In genomic region chrX:5419045-5419901, dm6 we compare ENCODE assay signal across 1 fruit fly cellular context.
TF ChIP-seq lines count a peak whose summit lies in the region.

No protein-coding gene starts in this region.

TF ChIP-seq in whole organism, embryonic, 481 proteins besides CTCF, POLR2A, EP300 and RAD21 (continued from another document and continues in another):
- TF ChIP-seq NK7.1 (GFP tag; optimal IDR thresholded peaks at IDR 0.05; lab: Kevin White, UChicago) (peak; percentile 20), eyg (GFP tag; optimal IDR thresholded peaks at IDR 0.05; lab: Kevin White, UChicago) (peak; percentile 43), Hand (GFP tag; optimal IDR thresholded peaks at IDR 0.05; lab: Kevin White, UChicago) (peak; percentile 4), CG1832 (GFP tag; optimal IDR thresholded peaks at IDR 0.05; lab: Kevin White, UChicago) (no peak), chinmo (GFP tag; IDR thresholded peaks at IDR 0.05; lab: Robert Waterston, UW; ENCODE audit: partially characterized antibody) (peak; percentile 63; the same call in 2 of the 4 replicates), twi (tag; optimal IDR thresholded peaks at IDR 0.05; lab: Kevin White, UChicago) (no peak), sim (GFP tag; IDR thresholded peaks at IDR 0.05; lab: Robert Waterston, UW) (0 out of 2 replicates have a peak, but pooled peaks have one; percentile 39), CG3995 (GFP tag; optimal IDR thresholded peaks at IDR 0.05; lab: Kevin White, UChicago) (no peak), onecut (GFP tag; IDR thresholded peaks at IDR 0.05; lab: Robert Waterston, UW) (peak; percentile 71), Ptx1 (GFP tag; IDR thresholded peaks at IDR 0.05; lab: Robert Waterston, UW) (peak; percentile 87), CG15073 (GFP tag; optimal IDR thresholded peaks at IDR 0.05; lab: Kevin White, UChicago) (no peak), CG11695 (GFP tag; IDR thresholded peaks at IDR 0.05; lab: Robert Waterston, UW) (peak; percentile 82), CG7839 (tag; optimal IDR thresholded peaks at IDR 0.05; lab: Kevin White, UChicago) (peak; percentile 86), Hsf (GFP tag; optimal IDR thresholded peaks at IDR 0.05; lab: Kevin White, UChicago) (peak; percentile 64), CG12769 (tag; optimal IDR thresholded peaks at IDR 0.05; lab: Kevin White, UChicago) (peak; percentile 87), dati (GFP tag; IDR thresholded peaks at IDR 0.05; lab: Robert Waterston, UW) (peak; percentile 44; the same call in 1 of the 2 replicates), pan (optimal IDR thresholded peaks at IDR 0.05; lab: Kevin White, UChicago) (no peak), pan (GFP tag; optimal IDR thresholded peaks at IDR 0.05 in 1 of 2, IDR thresholded peaks at IDR 0.05 in 1 of 2) (peak in 1 of 2 experiments; percentile 88), vnd (GFP tag; IDR thresholded peaks at IDR 0.05; lab: Robert Waterston, UW; ENCODE audit: partially characterized antibody) (no peak), Med (GFP tag; lab: Kevin White, UChicago) (peak; percentile 88), CG3065 (GFP tag; optimal IDR thresholded peaks at IDR 0.05; lab: Kevin White, UChicago) (no peak), HLH4C (GFP tag; IDR thresholded peaks at IDR 0.05; lab: Robert Waterston, UW; ENCODE audit: partially characterized antibody) (no peak), disco-r (GFP tag; optimal IDR thresholded peaks at IDR 0.05; lab: Kevin White, UChicago) (peak; percentile 71), CG6272 (GFP tag; IDR thresholded peaks at IDR 0.05; lab: Robert Waterston, UW) (peak; percentile 65), Dbx (GFP tag; IDR thresholded peaks at IDR 0.05; lab: Robert Waterston, UW) (peak; percentile 61; the same call in 2 of the 3 replicates), CG15696 (tag; optimal IDR thresholded peaks at IDR 0.05; lab: Kevin White, UChicago) (peak; percentile 9), grn (GFP tag; optimal IDR thresholded peaks at IDR 0.05; lab: Kevin White, UChicago) (no peak), lmd (GFP tag; IDR thresholded peaks at IDR 0.05; lab: Robert Waterston, UW) (peak; percentile 85), CG6765 (GFP tag; optimal IDR thresholded peaks at IDR 0.05; lab: Kevin White, UChicago) (peak; percentile 72), HLHmδ (GFP tag; optimal IDR thresholded peaks at IDR 0.05; lab: Kevin White, UChicago) (no peak), Atf6 (GFP tag; IDR thresholded peaks at IDR 0.05; lab: Robert Waterston, UW) (peak; percentile 78), Rx (GFP tag; IDR thresholded peaks at IDR 0.05; lab: Robert Waterston, UW) (peak; percentile 76), CG8944 (GFP tag; optimal IDR thresholded peaks at IDR 0.05; lab: Kevin White, UChicago) (peak; percentile 48), CG7928 (GFP tag; optimal IDR thresholded peaks at IDR 0.05; lab: Kevin White, UChicago) (peak; percentile 28), wor (GFP tag; IDR thresholded peaks at IDR 0.05; lab: Robert Waterston, UW) (peak; percentile 58; the same call in 1 of the 2 replicates), B-H2 (GFP tag; optimal IDR thresholded peaks at IDR 0.05; lab: Kevin White, UChicago) (no peak), ERR (GFP tag; optimal IDR thresholded peaks at IDR 0.05; lab: Kevin White, UChicago) (peak; percentile 11), z (GFP tag; IDR thresholded peaks at IDR 0.05; lab: Robert Waterston, UW) (no peak), jing (GFP tag; optimal IDR thresholded peaks at IDR 0.05; lab: Kevin White, UChicago) (no peak), CG1233 (GFP tag; optimal IDR thresholded peaks at IDR 0.05; lab: Kevin White, UChicago) (peak; percentile 38), peb (GFP tag; IDR thresholded peaks at IDR 0.05; lab: Robert Waterston, UW) (peak; percentile 38; the same call in 1 of the 2 replicates), CG14965 (GFP tag; optimal IDR thresholded peaks at IDR 0.05; lab: Kevin White, UChicago; ENCODE audit: borderline replicate concordance) (peak; percentile 6), Sin3A (optimal IDR thresholded peaks at IDR 0.05; lab: Kevin White, UChicago) (no peak), hkb (optimal IDR thresholded peaks at IDR 0.05; lab: Kevin White, UChicago) (no peak), hkb (GFP tag; IDR thresholded peaks at IDR 0.05; lab: Robert Waterston, UW) (peak; percentile 88), GATAe (GFP tag; conservative IDR thresholded peaks at IDR 0.05; lab: Robert Waterston, UW) (no peak; the same call in 1 of the 2 replicates), NC2β (GFP tag; optimal IDR thresholded peaks at IDR 0.05; lab: Kevin White, UChicago) (peak; percentile 51), repo (GFP tag; optimal IDR thresholded peaks at IDR 0.05; lab: Kevin White, UChicago) (peak; percentile 50), CG4424 (GFP tag; optimal IDR thresholded peaks at IDR 0.05; lab: Kevin White, UChicago) (peak; percentile 64), bigmax (GFP tag; optimal IDR thresholded peaks at IDR 0.05; lab: Kevin White, UChicago) (no peak), dm (GFP tag; optimal IDR thresholded peaks at IDR 0.05; lab: Kevin White, UChicago) (no peak), CrebB (tag; optimal IDR thresholded peaks at IDR 0.05; lab: Kevin White, UChicago) (no peak), toy (GFP tag; IDR thresholded peaks at IDR 0.05; lab: Robert Waterston, UW) (no peak), hth (optimal IDR thresholded peaks at IDR 0.05; lab: Kevin White, UChicago) (no peak), amos (GFP tag; IDR thresholded peaks at IDR 0.05; lab: Robert Waterston, UW; ENCODE audit: partially characterized antibody) (no peak), tio (GFP tag; optimal IDR thresholded peaks at IDR 0.05; lab: Kevin White, UChicago) (peak; percentile 60), Scr (GFP tag; IDR thresholded peaks at IDR 0.05; lab: Robert Waterston, UW; ENCODE audit: partially characterized antibody) (no peak), CG12299 (tag; optimal IDR thresholded peaks at IDR 0.05; lab: Kevin White, UChicago) (peak; percentile 62), Hr39 (optimal IDR thresholded peaks at IDR 0.05; lab: Kevin White, UChicago) (no peak), Dip2 (GFP tag; IDR thresholded peaks at IDR 0.05; lab: Robert Waterston, UW) (no peak), CG16779 (GFP tag; IDR thresholded peaks at IDR 0.05; lab: Robert Waterston, UW) (no peak), CG10959 (GFP tag; IDR thresholded peaks at IDR 0.05; lab: Robert Waterston, UW) (peak; percentile 26; the same call in 1 of the 2 replicates), CG7745 (tag; optimal IDR thresholded peaks at IDR 0.05; lab: Kevin White, UChicago) (no peak), CG3847 (GFP tag; IDR thresholded peaks at IDR 0.05; lab: Robert Waterston, UW) (peak; percentile 72), Antp (GFP tag; optimal IDR thresholded peaks at IDR 0.05; lab: Kevin White, UChicago) (peak; percentile 71), CG15011 (GFP tag; optimal IDR thresholded peaks at IDR 0.05; lab: Kevin White, UChicago) (peak; percentile 75), CG2199 (GFP tag; IDR thresholded peaks at IDR 0.05; lab: Robert Waterston, UW) (0 out of 3 replicates have a peak, but pooled peaks have one; percentile 63), CG9932 (GFP tag; IDR thresholded peaks at IDR 0.05; lab: Robert Waterston, UW) (peak; percentile 77), CG18599 (GFP tag; optimal IDR thresholded peaks at IDR 0.05; lab: Kevin White, UChicago) (peak; percentile 80), Kr (GFP tag; optimal IDR thresholded peaks at IDR 0.05; lab: Kevin White, UChicago) (no peak), dan (GFP tag; IDR thresholded peaks at IDR 0.05; lab: Robert Waterston, UW) (no peak), caup (GFP tag; optimal IDR thresholded peaks at IDR 0.05; lab: Kevin White, UChicago; ENCODE audit: severe bottlenecking) (peak; percentile 82), CG5953 (GFP tag; IDR thresholded peaks at IDR 0.05; lab: Robert Waterston, UW) (peak; percentile 76), seq (GFP tag; IDR thresholded peaks at IDR 0.05; lab: Robert Waterston, UW) (peak; percentile 83), CG2116 (GFP tag; optimal IDR thresholded peaks at IDR 0.05; lab: Kevin White, UChicago) (no peak), Ets97D (GFP tag; optimal IDR thresholded peaks at IDR 0.05; lab: Kevin White, UChicago) (peak; percentile 27), wdn (GFP tag; IDR thresholded peaks at IDR 0.05; lab: Robert Waterston, UW) (peak; percentile 76), Ada2b (GFP tag; IDR thresholded peaks at IDR 0.05; lab: Robert Waterston, UW) (peak; percentile 79), usp (GFP tag; optimal IDR thresholded peaks at IDR 0.05; lab: Kevin White, UChicago) (no peak), CG17829 (tag; optimal IDR thresholded peaks at IDR 0.05; lab: Kevin White, UChicago) (peak; percentile 30), CG13123 (GFP tag; optimal IDR thresholded peaks at IDR 0.05; lab: Kevin White, UChicago) (peak; percentile 39), Myb (GFP tag; optimal IDR thresholded peaks at IDR 0.05; lab: Kevin White, UChicago) (peak; percentile 53), HHEX (GFP tag; optimal IDR thresholded peaks at IDR 0.05; lab: Kevin White, UChicago) (peak; percentile 71), Atf-2 (GFP tag; optimal IDR thresholded peaks at IDR 0.05; lab: Kevin White, UChicago) (peak; percentile 55), pb (GFP tag; optimal IDR thresholded peaks at IDR 0.05; lab: Kevin White, UChicago) (peak; percentile 70), CG11093 (GFP tag; IDR thresholded peaks at IDR 0.05; lab: Robert Waterston, UW) (peak; percentile 66; the same call in 2 of the 3 replicates), D (optimal IDR thresholded peaks at IDR 0.05; lab: Kevin White, UChicago) (no peak), D (GFP tag; optimal IDR thresholded peaks at IDR 0.05; lab: Kevin White, UChicago) (peak; percentile 68), Side (GFP tag; optimal IDR thresholded peaks at IDR 0.05; lab: Kevin White, UChicago) (peak; percentile 23), Poxn (GFP tag; IDR thresholded peaks at IDR 0.05; lab: Robert Waterston, UW) (0 out of 2 replicates have a peak, but pooled peaks have one; percentile 17), trem (tag; optimal IDR thresholded peaks at IDR 0.05; lab: Kevin White, UChicago) (no peak), Vsx1 (GFP tag; optimal IDR thresholded peaks at IDR 0.05; lab: Kevin White, UChicago) (peak; percentile 44), CG6175 (GFP tag; IDR thresholded peaks at IDR 0.05; lab: Robert Waterston, UW) (no peak), Rfx (GFP tag; IDR thresholded peaks at IDR 0.05; lab: Robert Waterston, UW) (peak; percentile 79), CG7357 (GFP tag; IDR thresholded peaks at IDR 0.05; lab: Robert Waterston, UW) (peak; percentile 74; the same call in 2 of the 3 replicates), CG11456 (GFP tag; IDR thresholded peaks at IDR 0.05; lab: Robert Waterston, UW) (peak; percentile 82), CG12744 (GFP tag; optimal IDR thresholded peaks at IDR 0.05; lab: Kevin White, UChicago) (peak; percentile 40), CG10274 (GFP tag; optimal IDR thresholded peaks at IDR 0.05; lab: Kevin White, UChicago) (peak; percentile 34), CG13894 (tag; optimal IDR thresholded peaks at IDR 0.05; lab: Kevin White, UChicago) (peak; percentile 52), en (GFP tag; optimal IDR thresholded peaks at IDR 0.05; lab: Kevin White, UChicago) (peak; percentile 45), phol (tag; optimal IDR thresholded peaks at IDR 0.05; lab: Kevin White, UChicago) (peak; percentile 68), ATbp (GFP tag; optimal IDR thresholded peaks at IDR 0.05; lab: Kevin White, UChicago) (peak; percentile 74), Atf3 (GFP tag; optimal IDR thresholded peaks at IDR 0.05; lab: Kevin White, UChicago) (peak; percentile 10), sima (GFP tag; optimal IDR thresholded peaks at IDR 0.05; lab: Kevin White, UChicago) (no peak), stwl (tag; optimal IDR thresholded peaks at IDR 0.05; lab: Kevin White, UChicago) (no peak), CG1529 (GFP tag; optimal IDR thresholded peaks at IDR 0.05; lab: Kevin White, UChicago) (peak; percentile 49), Dad (GFP tag; optimal IDR thresholded peaks at IDR 0.05; lab: Kevin White, UChicago) (peak; percentile 54), CG16813 (GFP tag; IDR thresholded peaks at IDR 0.05; lab: Robert Waterston, UW; ENCODE audit: partially characterized antibody) (no peak), CG9817 (tag; optimal IDR thresholded peaks at IDR 0.05; lab: Kevin White, UChicago) (peak; percentile 70), Hey (tag; optimal IDR thresholded peaks at IDR 0.05; lab: Kevin White, UChicago) (peak; percentile 3), CG4707 (GFP tag; optimal IDR thresholded peaks at IDR 0.05; lab: Kevin White, UChicago) (peak; percentile 59), Max (GFP tag; optimal IDR thresholded peaks at IDR 0.05; lab: Kevin White, UChicago) (no peak), zen (tag; optimal IDR thresholded peaks at IDR 0.05; lab: Kevin White, UChicago) (peak; percentile 30), ara (GFP tag; IDR thresholded peaks at IDR 0.05; lab: Robert Waterston, UW) (peak; percentile 69), CG17186 (GFP tag; optimal IDR thresholded peaks at IDR 0.05; lab: Kevin White, UChicago) (peak; percentile 15), CG13775 (GFP tag; optimal IDR thresholded peaks at IDR 0.05; lab: Kevin White, UChicago) (peak; percentile 26), ash1 (GFP tag; optimal IDR thresholded peaks at IDR 0.05; lab: Kevin White, UChicago) (no peak), CG7271 (tag; optimal IDR thresholded peaks at IDR 0.05; lab: Kevin White, UChicago) (no peak), E2f1 (GFP tag; IDR thresholded peaks at IDR 0.05; lab: Robert Waterston, UW) (peak; percentile 84), luna (GFP tag; optimal IDR thresholded peaks at IDR 0.05; lab: Kevin White, UChicago) (peak; percentile 28), exex (tag; optimal IDR thresholded peaks at IDR 0.05; lab: Kevin White, UChicago) (peak; percentile 57), Pdp1 (GFP tag; optimal IDR thresholded peaks at IDR 0.05; lab: Kevin White, UChicago) (peak; percentile 31 to 65), gt (GFP tag; IDR thresholded peaks at IDR 0.05; lab: Robert Waterston, UW) (no peak), run (tag; optimal IDR thresholded peaks at IDR 0.05; lab: Kevin White, UChicago) (peak; percentile 49), Dref (GFP tag; IDR thresholded peaks at IDR 0.05; lab: Robert Waterston, UW) (no peak), Ets65A (GFP tag; lab: Kevin White, UChicago) (peak; percentile 90), CG10543 (GFP tag; optimal IDR thresholded peaks at IDR 0.05; lab: Kevin White, UChicago) (peak; percentile 63), CG15479 (GFP tag; optimal IDR thresholded peaks at IDR 0.05; lab: Kevin White, UChicago) (no peak), trh (GFP tag; optimal IDR thresholded peaks at IDR 0.05; lab: Kevin White, UChicago) (no peak), CG12236 (GFP tag; optimal IDR thresholded peaks at IDR 0.05; lab: Kevin White, UChicago) (peak; percentile 32), Lim3 (GFP tag; IDR thresholded peaks at IDR 0.05; lab: Robert Waterston, UW) (peak; percentile 31; the same call in 1 of the 2 replicates), Hr51 (GFP tag; optimal IDR thresholded peaks at IDR 0.05; lab: Kevin White, UChicago) (peak in 1 of 2 experiments; percentile 85)
